Fruit fly (Drosophila melanogaster): ENCODE measurements around the gene CG4907.

DNA sequence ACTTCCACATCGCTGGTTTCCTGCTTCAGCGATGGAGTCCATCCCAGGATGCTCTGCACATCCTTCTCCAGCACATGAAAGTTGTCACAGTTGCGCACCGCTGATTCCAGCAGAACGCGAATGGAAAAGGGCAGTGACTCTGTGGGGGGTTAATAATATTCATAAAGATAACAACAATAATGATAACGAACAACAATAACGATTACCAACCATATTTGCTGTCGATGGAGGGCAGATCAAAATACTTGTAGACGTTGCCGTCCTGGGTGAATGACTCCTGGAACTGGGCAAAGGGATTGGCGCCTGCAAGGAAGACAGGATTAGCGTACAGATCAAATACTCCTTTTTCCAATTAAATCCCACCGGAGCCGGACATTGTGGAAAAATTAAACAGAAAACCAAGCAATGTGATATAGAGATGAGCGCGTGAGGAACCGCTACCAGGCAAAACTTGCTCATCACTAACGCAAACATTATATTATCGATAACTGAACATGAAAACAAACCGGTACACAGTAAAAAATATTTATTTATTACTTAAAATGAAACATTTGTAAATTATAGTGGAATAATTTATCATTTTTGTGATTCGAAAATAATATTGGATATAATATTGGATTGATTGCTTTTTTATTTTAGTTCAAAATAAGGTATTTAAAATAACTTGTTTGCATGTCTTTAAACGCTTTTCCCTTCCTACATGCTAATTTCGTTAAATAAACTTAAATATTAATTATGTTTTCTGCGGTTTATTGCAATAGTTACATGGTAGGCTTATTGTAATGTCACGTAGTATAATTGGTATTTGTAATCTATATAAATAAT, 13.8 kb upstream of the CG4907 start, which contains the start of gene Irp-1A:
- TF ChIP-seq her (GFP tag; optimal IDR thresholded peaks at IDR 0.05) (peak; percentile 34), CG3838 (GFP tag; optimal IDR thresholded peaks at IDR 0.05) (no peak), Mes4 (GFP tag; optimal IDR thresholded peaks at IDR 0.05) (no peak), CG10959 (GFP tag; IDR thresholded peaks at IDR 0.05) (no peak), CG11247 (GFP tag; IDR thresholded peaks at IDR 0.05) (peak; percentile 73), jumu (GFP tag; optimal IDR thresholded peaks at IDR 0.05) (no peak), vnd (GFP tag; IDR thresholded peaks at IDR 0.05; ENCODE audit: partially characterized antibody) (peak; percentile 74; the same call in 2 of the 3 replicates)

Data from whole organism, embryonic.